Worm (Caenorhabditis elegans): ENCODE results near the gene C16C10.9.

The C16C10.9 gene

DNA sequence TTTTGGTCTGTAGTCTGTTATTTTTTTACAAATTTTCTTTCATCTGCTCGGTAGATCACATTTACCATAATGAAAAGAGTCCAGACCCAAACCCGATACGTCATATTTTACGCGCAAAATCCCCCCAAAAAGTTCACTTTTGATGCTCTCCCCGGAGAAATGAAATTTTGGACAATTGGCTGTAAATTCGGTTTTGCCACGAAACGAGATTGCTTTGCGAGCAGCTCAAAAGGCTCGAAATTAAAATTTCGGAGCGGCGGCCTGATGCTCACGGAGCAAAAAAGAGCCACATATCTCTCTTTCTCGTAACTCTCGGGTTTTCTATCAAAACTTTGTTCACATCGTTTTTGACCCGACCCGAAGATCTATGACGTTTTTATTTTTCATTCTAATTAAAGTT, 33.9 kb downstream of the C16C10.9 start:
- TF ChIP-seq ceh-14 (tag; optimal IDR thresholded peaks at IDR 0.05) (no peak), unc-42 (tag; optimal IDR thresholded peaks at IDR 0.05) (peak; percentile 72)

DNA sequence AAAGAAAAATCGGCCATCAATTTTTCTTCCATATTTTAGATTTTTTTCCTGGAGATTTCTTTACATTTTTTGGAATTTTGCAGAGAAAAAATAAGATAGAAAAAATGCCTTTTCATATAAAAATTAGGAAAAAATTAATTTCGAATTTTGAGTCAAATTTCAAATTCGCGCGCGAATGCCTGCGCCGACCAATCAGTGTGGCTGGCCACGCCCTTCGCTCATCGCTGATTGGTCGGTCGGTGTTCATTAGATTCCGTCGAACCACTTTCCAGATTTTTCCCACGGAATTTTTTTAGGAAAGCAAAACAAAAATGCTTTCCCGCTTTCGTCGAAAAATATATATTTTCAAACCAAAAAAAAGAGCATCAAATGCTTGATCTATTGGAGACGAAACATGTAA, 36.8 kb downstream of the C16C10.9 start:
- TF ChIP-seq nfya-1 (tag; optimal IDR thresholded peaks at IDR 0.05) (peak; percentile 79), lim-6 (tag; optimal IDR thresholded peaks at IDR 0.05) (no peak)

DNA sequence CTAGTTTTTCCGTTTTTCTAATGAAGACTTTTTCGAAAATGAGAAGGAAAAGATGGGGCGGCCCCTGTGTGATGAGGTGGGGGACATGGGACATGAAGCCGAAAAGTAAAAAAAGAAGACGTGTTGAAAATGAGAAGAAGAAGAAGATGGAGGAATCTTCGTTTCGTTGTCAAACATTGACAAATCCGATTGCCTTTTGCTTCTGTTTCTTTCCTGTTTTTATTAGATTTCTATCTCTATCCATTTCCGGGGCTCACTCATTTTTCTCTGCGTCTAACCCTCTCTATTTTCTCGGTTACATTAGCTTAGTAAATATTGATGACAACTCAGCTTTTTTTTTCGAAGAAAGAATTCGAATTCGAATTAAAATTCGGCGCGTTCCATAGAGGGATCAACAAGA, 37.5 kb downstream of the C16C10.9 start:
- TF ChIP-seq nhr-11 (tag; optimal IDR thresholded peaks at IDR 0.05): no peak
- TF ChIP-seq pha-2 (tag; optimal IDR thresholded peaks at IDR 0.05): no peak
- TF ChIP-seq unc-42 (tag; optimal IDR thresholded peaks at IDR 0.05): peak; percentile 75

DNA sequence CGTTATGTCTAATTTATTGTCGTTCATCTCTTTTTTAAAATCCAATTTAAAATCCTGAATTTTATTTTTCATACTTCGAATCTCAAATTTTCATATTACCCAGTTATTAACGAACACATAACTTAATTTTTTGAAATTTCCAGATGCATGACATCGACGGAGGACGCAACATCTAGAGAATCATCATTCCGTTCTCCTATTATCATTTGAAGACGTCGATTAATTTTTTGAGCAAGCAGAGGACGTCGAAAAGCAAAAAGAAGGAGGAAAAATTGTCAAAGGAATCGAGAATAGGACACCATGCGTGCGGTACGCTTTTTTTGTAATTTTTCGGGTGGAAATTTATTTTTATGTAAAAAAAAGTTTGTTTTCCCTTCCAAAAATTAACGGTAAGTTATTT, 42.1 kb downstream of the C16C10.9 start, which contains the start of gene unc-103:
unc-103 (plus strand) TSS at position 301 of the 400 bp plus-strand sequence.
- no peak for TF ChIP-seq pros-1 (tag; optimal IDR thresholded peaks at IDR 0.05)
- TF ChIP-seq hlh-13 (GFP tag; optimal IDR thresholded peaks at IDR 0.05): no peak
- no peak for TF ChIP-seq elt-4 (tag; optimal IDR thresholded peaks at IDR 0.05)
- no peak for TF ChIP-seq hlh-8 (tag; optimal IDR thresholded peaks at IDR 0.05)
- TF ChIP-seq ceh-18 (tag; optimal IDR thresholded peaks at IDR 0.05): no peak
- TF ChIP-seq zip-5 (tag; optimal IDR thresholded peaks at IDR 0.05): no peak
- TF ChIP-seq fax-1 (tag; optimal IDR thresholded peaks at IDR 0.05): no peak
- no peak for TF ChIP-seq sox-2 (GFP tag; IDR thresholded peaks at IDR 0.05)
- TF ChIP-seq unc-42 (tag; optimal IDR thresholded peaks at IDR 0.05): no peak
- TF ChIP-seq unc-55 (GFP tag; optimal IDR thresholded peaks at IDR 0.05): no peak
- TF ChIP-seq madf-2 (tag; optimal IDR thresholded peaks at IDR 0.05): no peak
- TF ChIP-seq pag-3 (tag; optimal IDR thresholded peaks at IDR 0.05; ENCODE audit: borderline replicate concordance): no peak
- TF ChIP-seq nhr-232 (tag; optimal IDR thresholded peaks at IDR 0.05): no peak
- TF ChIP-seq lin-11 (tag; optimal IDR thresholded peaks at IDR 0.05): no peak
- no peak for TF ChIP-seq ceh-31 (tag; optimal IDR thresholded peaks at IDR 0.05)
- no peak for TF ChIP-seq ceh-45 (GFP tag; IDR thresholded peaks at IDR 0.05)
- TF ChIP-seq T23F11.4 (GFP tag; optimal IDR thresholded peaks at IDR 0.05): no peak
- TF ChIP-seq Y22D7AL.16 (tag; optimal IDR thresholded peaks at IDR 0.05): no peak
- no peak for TF ChIP-seq eyg-1 (tag; optimal IDR thresholded peaks at IDR 0.05)

DNA sequence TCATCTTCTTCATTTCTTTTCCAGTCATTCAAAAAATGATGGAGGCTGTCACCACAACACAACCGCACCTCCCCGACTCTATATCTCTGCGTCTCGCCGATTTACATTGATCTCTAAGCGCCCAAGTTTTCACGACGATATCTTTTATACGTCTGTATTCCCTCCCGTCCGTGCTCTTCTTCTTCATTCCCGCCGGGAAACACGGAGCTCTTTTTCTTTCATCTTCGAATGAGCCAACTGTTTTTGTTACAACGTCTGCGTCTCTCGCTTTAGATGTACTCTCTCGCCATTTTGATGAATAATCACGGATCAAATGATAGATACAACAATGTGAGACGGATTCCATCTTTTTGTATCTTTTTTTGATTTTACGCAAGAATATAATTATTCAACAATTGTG, 43.6 kb downstream of the C16C10.9 start:
- no peak for TF ChIP-seq elt-2 (tag; optimal IDR thresholded peaks at IDR 0.05)
- peak; percentile 86 for TF ChIP-seq unc-55 (GFP tag; optimal IDR thresholded peaks at IDR 0.05)
- no peak for TF ChIP-seq ttx-3 (tag; optimal IDR thresholded peaks at IDR 0.05)
- peak; percentile 67 for TF ChIP-seq ceh-18 (tag; optimal IDR thresholded peaks at IDR 0.05)

DNA sequence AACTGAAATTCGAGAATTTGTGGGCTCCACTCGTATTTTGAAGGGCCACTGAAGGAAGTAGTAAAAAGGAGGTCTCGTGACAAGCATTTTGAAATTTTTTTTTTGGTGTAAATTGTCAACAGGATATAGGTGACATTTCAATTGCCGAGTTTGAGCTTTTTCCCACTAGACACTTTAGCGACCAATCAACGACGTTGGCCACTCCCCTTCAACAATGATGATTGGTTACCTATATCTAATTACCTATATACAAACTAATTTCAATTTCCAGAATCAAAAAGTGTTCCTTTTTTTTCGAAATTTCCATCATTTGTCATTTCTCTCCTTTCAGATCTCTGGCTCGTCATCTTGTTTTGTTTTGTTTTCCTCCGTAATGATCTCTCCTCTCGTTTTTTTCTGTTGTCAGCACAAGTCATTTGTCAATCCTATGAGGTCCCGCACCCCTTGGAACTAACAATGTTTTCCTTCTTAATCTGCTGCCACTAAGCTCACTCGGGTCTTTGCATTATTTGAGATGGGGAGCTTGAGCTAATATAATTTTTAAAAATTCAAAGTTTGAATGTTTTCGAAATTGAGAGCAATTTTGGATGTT, 49.2 kb downstream of the C16C10.9 start:
- no peak for TF ChIP-seq pag-3 (tag; optimal IDR thresholded peaks at IDR 0.05; ENCODE audit: borderline replicate concordance)
- TF ChIP-seq nfya-1 (tag; optimal IDR thresholded peaks at IDR 0.05): peak; percentile 57

DNA sequence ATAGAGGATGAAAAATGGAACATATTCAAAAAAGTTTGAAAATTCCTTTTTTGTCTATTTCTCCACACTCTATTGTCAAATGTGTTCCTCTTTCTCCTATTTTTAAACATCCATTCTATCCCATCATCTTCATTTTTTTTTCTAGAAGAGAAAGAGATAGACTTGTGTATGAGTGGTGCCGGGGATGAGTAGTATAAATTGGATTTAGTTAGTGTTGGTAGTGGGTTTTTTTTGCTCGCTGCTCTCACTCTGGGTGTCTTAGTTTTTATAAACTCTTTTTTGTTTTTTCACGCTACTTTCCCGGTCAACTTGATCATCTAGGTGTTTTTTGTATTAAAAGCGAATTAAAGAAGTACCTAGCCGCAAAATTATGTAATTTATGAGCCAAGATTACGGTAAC, 50.0 kb downstream of the C16C10.9 start:
- no peak for TF ChIP-seq hlh-15 (tag; optimal IDR thresholded peaks at IDR 0.05)
- peak; percentile 27 for TF ChIP-seq unc-42 (tag; optimal IDR thresholded peaks at IDR 0.05)

DNA sequence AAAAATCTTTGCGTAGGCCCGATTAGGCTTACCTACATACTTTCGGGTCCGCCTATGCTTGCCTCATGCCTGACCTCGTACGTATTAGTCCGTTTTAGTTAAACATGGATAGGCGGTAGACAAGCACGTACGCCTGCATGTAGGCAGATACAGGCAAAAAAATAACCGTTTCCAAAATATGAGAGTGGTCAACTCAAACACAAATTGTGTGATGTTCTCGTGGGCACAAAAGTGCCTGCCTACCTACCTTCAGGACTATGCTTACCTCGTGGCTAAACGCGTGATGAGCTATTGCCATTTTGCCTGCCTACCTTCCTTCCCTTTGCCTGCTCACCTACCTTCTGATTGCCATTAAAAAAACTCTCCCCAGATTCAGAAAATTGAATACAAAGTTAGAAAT, 50.6 kb downstream of the C16C10.9 start:
- no peak for TF ChIP-seq pha-2 (tag; optimal IDR thresholded peaks at IDR 0.05)
- no peak for TF ChIP-seq pag-3 (tag; optimal IDR thresholded peaks at IDR 0.05; ENCODE audit: borderline replicate concordance)
- TF ChIP-seq dve-1 (tag; optimal IDR thresholded peaks at IDR 0.05): no peak
- TF ChIP-seq ceh-30 (tag; optimal IDR thresholded peaks at IDR 0.05): no peak
- no peak for TF ChIP-seq ceh-48 (tag; optimal IDR thresholded peaks at IDR 0.05)
- TF ChIP-seq zip-5 (tag; optimal IDR thresholded peaks at IDR 0.05): no peak
